Worm (Caenorhabditis elegans) whole organism, late embryonic: ENCODE measurements around the gene lury-1.

Source experiments
- C38D4.7 ChIP-seq: fragments of 200-800 bp; sonication (Bioruptor generic); optimal IDR thresholded peaks from 2 replicates; lab custom pipeline; 2018; ENCODE audit warnings: mild to moderate bottlenecking, missing genetic modification characterization, moderate library complexity, missing compliant biosample characterization
- ama-1 ChIP-seq: fragments of 150-350 bp; optimal IDR thresholded peaks from 2 replicates; lab custom pipeline; 2014
- ceh-19 ChIP-seq: fragments of 200-800 bp; sonication (Bioruptor generic); optimal IDR thresholded peaks from 2 replicates; lab custom pipeline; 2018; ENCODE audit warnings: mild to moderate bottlenecking, missing genetic modification characterization, missing compliant biosample characterization
- pag-3 ChIP-seq: sonication (generic microtip); optimal IDR thresholded peaks from 2 replicates; lab custom pipeline; 2016; ENCODE audit warnings: missing compliant biosample characterization, missing genetic modification characterization, borderline replicate concordance

ce11 chrIII:12143792-12144191 is 42.4 kb upstream of the lury-1 start:
- TF ChIP-seq C38D4.7 (GFP tag; lab: Kevin White, UChicago) = no peak
- TF ChIP-seq ama-1 (lab: Kevin White, UChicago) = no peak
- no peak for TF ChIP-seq ceh-19 (GFP tag; lab: Kevin White, UChicago)
- no peak for TF ChIP-seq pag-3
